Worm (Caenorhabditis elegans): Measurements from ENCODE around the gene clk-2.

- TF ChIP-seq unc-39 (tag; optimal IDR thresholded peaks at IDR 0.05) (no peak), nhr-237 (tag; optimal IDR thresholded peaks at IDR 0.05) (no peak), lin-1 (GFP tag; IDR thresholded peaks at IDR 0.05) (no peak), lin-39 (tag; optimal IDR thresholded peaks at IDR 0.05) (no peak), nhr-41 (GFP tag; IDR thresholded peaks at IDR 0.05) (no peak), jun-1 (tag; optimal IDR thresholded peaks at IDR 0.05) (no peak), pqm-1 (tag; optimal IDR thresholded peaks at IDR 0.05) (no peak), lin-38 (GFP tag; IDR thresholded peaks at IDR 0.05) (no peak), lin-13 (GFP tag; optimal IDR thresholded peaks at IDR 0.05) (no peak)
Observed at ce11 chrIII:7491931-7492330, 26.4 kb downstream of the clk-2 start.

Data from whole organism, L4 larva.